Worm (Caenorhabditis elegans): ENCODE data around the gene ZK402.1.

ZK402.1 gene

ce11 chrX:1381565-1381964, 22.5 kb upstream of the ZK402.1 start, which contains the start of gene F56C3.10:
TSS of gene F56C3.10 (minus strand) at chrX:1381665.
- no peak for TF ChIP-seq nhr-237 (tag; optimal IDR thresholded peaks at IDR 0.05)
- no peak for TF ChIP-seq ham-2 (GFP tag; optimal IDR thresholded peaks at IDR 0.05)
- no peak for TF ChIP-seq nhr-76 (tag; optimal IDR thresholded peaks at IDR 0.05)
- no peak for TF ChIP-seq elt-3 (tag; optimal IDR thresholded peaks at IDR 0.05)
- no peak for TF ChIP-seq ztf-11 (tag; optimal IDR thresholded peaks at IDR 0.05)
- no peak for TF ChIP-seq elt-1 (tag; optimal IDR thresholded peaks at IDR 0.05; ENCODE audit: borderline replicate concordance, insufficient read depth)
- TF ChIP-seq mep-1 (tag; optimal IDR thresholded peaks at IDR 0.05) = no peak
- no peak for TF ChIP-seq hlh-1 (tag; optimal IDR thresholded peaks at IDR 0.05)
- no peak for TF ChIP-seq unc-39 (tag; optimal IDR thresholded peaks at IDR 0.05)
- no peak for TF ChIP-seq bed-3 (GFP tag; optimal IDR thresholded peaks at IDR 0.05)
- no peak for TF ChIP-seq zip-8 (tag; optimal IDR thresholded peaks at IDR 0.05)
- no peak for TF ChIP-seq lin-13 (tag; optimal IDR thresholded peaks at IDR 0.05)
- no peak for TF ChIP-seq pha-4 (tag; optimal IDR thresholded peaks at IDR 0.05)
- no peak for TF ChIP-seq ceh-83 (GFP tag; optimal IDR thresholded peaks at IDR 0.05)
- TF ChIP-seq tbx-8 (GFP tag; optimal IDR thresholded peaks at IDR 0.05) = no peak
- no peak for TF ChIP-seq nhr-12 (tag; optimal IDR thresholded peaks at IDR 0.05)

- TF ChIP-seq nhr-237 (tag; optimal IDR thresholded peaks at IDR 0.05) (no peak), unc-120 (tag; optimal IDR thresholded peaks at IDR 0.05; ENCODE audit: poor library complexity, severe bottlenecking) (no peak), elt-1 (tag; optimal IDR thresholded peaks at IDR 0.05; ENCODE audit: borderline replicate concordance, insufficient read depth) (no peak), sptf-1 (tag; optimal IDR thresholded peaks at IDR 0.05) (no peak), unc-39 (tag; optimal IDR thresholded peaks at IDR 0.05) (no peak), unc-62 (GFP tag; optimal IDR thresholded peaks at IDR 0.05) (no peak), bed-3 (GFP tag; optimal IDR thresholded peaks at IDR 0.05) (no peak), lsy-2 (tag; optimal IDR thresholded peaks at IDR 0.05) (no peak), cnd-1 (tag; optimal IDR thresholded peaks at IDR 0.05) (no peak)
Measured at ce11 chrX:1383546-1383945, 20.5 kb upstream of the ZK402.1 start.

ce11 chrX:1384538-1384937, 19.5 kb upstream of the ZK402.1 start, which contains the start of gene F56C3.8:
TSS of gene F56C3.8 (minus strand) at chrX:1384638.
- TF ChIP-seq nhr-76 (tag; optimal IDR thresholded peaks at IDR 0.05) (no peak), bed-3 (GFP tag; optimal IDR thresholded peaks at IDR 0.05) (no peak), nhr-237 (tag; optimal IDR thresholded peaks at IDR 0.05) (no peak), mls-2 (tag; optimal IDR thresholded peaks at IDR 0.05) (no peak), unc-39 (tag; optimal IDR thresholded peaks at IDR 0.05) (no peak), blmp-1 (tag; optimal IDR thresholded peaks at IDR 0.05) (no peak), ceh-83 (GFP tag; optimal IDR thresholded peaks at IDR 0.05) (no peak), pha-4 (tag; optimal IDR thresholded peaks at IDR 0.05) (no peak), mab-5 (tag; optimal IDR thresholded peaks at IDR 0.05) (no peak), elt-3 (tag; optimal IDR thresholded peaks at IDR 0.05) (no peak), ces-1 (GFP tag; optimal IDR thresholded peaks at IDR 0.05) (no peak), sem-2 (GFP tag; optimal IDR thresholded peaks at IDR 0.05) (no peak), lsy-2 (tag; optimal IDR thresholded peaks at IDR 0.05) (no peak), nhr-2 (tag; optimal IDR thresholded peaks at IDR 0.05) (no peak), tbx-8 (GFP tag; optimal IDR thresholded peaks at IDR 0.05) (no peak), snpc-4 (tag; optimal IDR thresholded peaks at IDR 0.05) (no peak)

ce11 chrX:1386893-1387367, 17.1 kb upstream of the ZK402.1 start, which contains the start of gene F56C3.1:
TSS of gene F56C3.1 (plus strand) at chrX:1387317.
- no peak for TF ChIP-seq ham-2 (GFP tag; optimal IDR thresholded peaks at IDR 0.05)
- no peak for TF ChIP-seq nhr-2 (tag; optimal IDR thresholded peaks at IDR 0.05)
- no peak for TF ChIP-seq nhr-28 (tag; optimal IDR thresholded peaks at IDR 0.05)
- no peak for TF ChIP-seq bed-3 (GFP tag; optimal IDR thresholded peaks at IDR 0.05)
- TF ChIP-seq sptf-1 (tag; optimal IDR thresholded peaks at IDR 0.05) = no peak
- TF ChIP-seq lsy-2 (tag; optimal IDR thresholded peaks at IDR 0.05) = no peak
- no peak for TF ChIP-seq lin-32 (GFP tag; optimal IDR thresholded peaks at IDR 0.05)
- no peak for TF ChIP-seq ceh-43 (GFP tag; optimal IDR thresholded peaks at IDR 0.05)
- TF ChIP-seq nhr-76 (tag; optimal IDR thresholded peaks at IDR 0.05) = no peak
- TF ChIP-seq nhr-237 (tag; optimal IDR thresholded peaks at IDR 0.05) = no peak
- no peak for TF ChIP-seq tbx-8 (GFP tag; optimal IDR thresholded peaks at IDR 0.05)

- TF ChIP-seq sem-2 (GFP tag; optimal IDR thresholded peaks at IDR 0.05) (no peak), nhr-237 (tag; optimal IDR thresholded peaks at IDR 0.05) (peak; percentile 89), cnd-1 (tag; optimal IDR thresholded peaks at IDR 0.05) (no peak), bed-3 (GFP tag; optimal IDR thresholded peaks at IDR 0.05) (no peak), elt-3 (tag; optimal IDR thresholded peaks at IDR 0.05) (peak; percentile 74), unc-120 (tag; optimal IDR thresholded peaks at IDR 0.05; ENCODE audit: poor library complexity, severe bottlenecking) (no peak), lin-32 (GFP tag; optimal IDR thresholded peaks at IDR 0.05) (no peak), ces-1 (GFP tag; optimal IDR thresholded peaks at IDR 0.05) (peak; percentile 62), nhr-76 (tag; optimal IDR thresholded peaks at IDR 0.05) (no peak)
Measured at ce11 chrX:1389382-1389983, 14.6 kb upstream of the ZK402.1 start.

Data from whole organism, mixed stage, embryonic.